Fruit fly (Drosophila melanogaster): ENCODE measurements around the gene Glut3.
A peak's percentile ranks its signal among the peaks of the same experiment; 100 is the strongest.

The Glut3 gene

DNA sequence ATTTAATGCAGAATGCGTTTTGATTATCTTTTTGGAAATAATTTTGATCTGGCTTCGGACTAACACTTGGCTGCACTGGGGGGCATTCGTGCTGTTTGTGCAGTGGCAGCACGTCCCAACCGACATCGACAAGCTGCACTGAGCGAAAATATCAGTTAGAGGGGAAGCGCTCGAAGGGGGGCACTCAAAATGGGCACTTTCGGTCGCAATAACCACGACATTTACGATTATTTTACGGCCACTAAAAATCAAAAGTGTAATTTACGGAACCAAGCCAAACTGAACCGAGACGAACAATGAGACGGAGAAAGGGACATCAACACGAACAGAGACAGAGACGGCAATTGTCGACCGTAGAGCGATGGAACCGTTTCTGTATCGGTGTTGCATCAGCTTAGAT lies 41.3 kb upstream of the Glut3 start:
- TF ChIP-seq lola (GFP tag; optimal IDR thresholded peaks at IDR 0.05) (no peak), rgr (GFP tag; optimal IDR thresholded peaks at IDR 0.05) (no peak), Hnf4 (GFP tag; optimal IDR thresholded peaks at IDR 0.05) (no peak), CG9705 (GFP tag; optimal IDR thresholded peaks at IDR 0.05) (no peak), Dfd (GFP tag; optimal IDR thresholded peaks at IDR 0.05) (no peak), psq (GFP tag; optimal IDR thresholded peaks at IDR 0.05) (no peak), CrebA (GFP tag; optimal IDR thresholded peaks at IDR 0.05; ENCODE audit: borderline replicate concordance) (no peak), dsf (GFP tag; optimal IDR thresholded peaks at IDR 0.05; ENCODE audit: borderline replicate concordance) (no peak), ey (GFP tag; optimal IDR thresholded peaks at IDR 0.05) (no peak), Abd-B (GFP tag; optimal IDR thresholded peaks at IDR 0.05) (no peak), HLH106 (tag; optimal IDR thresholded peaks at IDR 0.05) (no peak)

- TF ChIP-seq h (GFP tag; optimal IDR thresholded peaks at IDR 0.05) (peak; percentile 24), foxo (GFP tag; optimal IDR thresholded peaks at IDR 0.05) (peak in 1 of 2 experiments; percentile 24), br (GFP tag; optimal IDR thresholded peaks at IDR 0.05) (no peak), Myc (optimal IDR thresholded peaks at IDR 0.05) (peak; percentile 86), lola (GFP tag; optimal IDR thresholded peaks at IDR 0.05) (no peak), Dif (GFP tag; optimal IDR thresholded peaks at IDR 0.05; ENCODE audit: partially characterized antibody) (no peak), Hnf4 (GFP tag; optimal IDR thresholded peaks at IDR 0.05) (peak; percentile 32)
These were observed 39.4 kb upstream of the Glut3 start for dm6 chr3R:16748558-16749172.

- TF ChIP-seq pan (optimal IDR thresholded peaks at IDR 0.05) (no peak), OdsH (GFP tag; optimal IDR thresholded peaks at IDR 0.05) (no peak), Dif (GFP tag; optimal IDR thresholded peaks at IDR 0.05; ENCODE audit: partially characterized antibody) (no peak), Myc (optimal IDR thresholded peaks at IDR 0.05) (no peak), Rel (GFP tag; optimal IDR thresholded peaks at IDR 0.05) (no peak), Rel (tag; optimal IDR thresholded peaks at IDR 0.05) (no peak), fru (GFP tag; optimal IDR thresholded peaks at IDR 0.05) (no peak), jim (GFP tag; optimal IDR thresholded peaks at IDR 0.05) (no peak)
These were observed 38.0 kb upstream of the Glut3 start for dm6 chr3R:16750029-16750619.

DNA sequence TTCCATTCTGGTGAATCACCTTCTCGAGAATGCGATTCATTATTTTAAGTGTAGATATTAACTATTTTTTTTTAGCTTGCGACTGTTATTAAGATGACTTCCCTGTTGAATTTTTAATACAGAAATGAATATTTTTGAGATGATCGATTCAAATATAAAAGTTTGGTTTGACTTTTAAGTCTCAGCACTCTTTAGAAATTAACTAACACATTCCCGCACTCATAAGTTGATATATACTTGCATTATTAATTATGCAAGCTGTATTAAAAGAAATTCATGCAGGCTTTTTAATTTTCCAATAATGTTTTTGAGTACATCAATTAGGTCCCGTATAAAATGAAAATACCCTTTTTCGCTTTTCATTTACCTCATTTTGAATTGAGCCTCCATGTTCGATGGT lies 36.9 kb upstream of the Glut3 start, which contains the start of gene CG31275:
TSS of gene CG31275 (minus strand) at position 101 of the 400 bp plus-strand sequence.
- no peak for TF ChIP-seq lola (GFP tag; optimal IDR thresholded peaks at IDR 0.05)
- no peak for TF ChIP-seq CG9705 (GFP tag; optimal IDR thresholded peaks at IDR 0.05)

- no peak for TF ChIP-seq sage (GFP tag; optimal IDR thresholded peaks at IDR 0.05)
These were observed 33.2 kb upstream of the Glut3 start for dm6 chr3R:16754874-16755273.

dm6 chr3R:16763435-16763834 lies 24.7 kb upstream of the Glut3 start:
- TF ChIP-seq lola (GFP tag; optimal IDR thresholded peaks at IDR 0.05) (no peak), Jra (GFP tag; optimal IDR thresholded peaks at IDR 0.05) (no peak), sv (GFP tag; optimal IDR thresholded peaks at IDR 0.05) (no peak), Myc (optimal IDR thresholded peaks at IDR 0.05) (no peak), Hr83 (GFP tag; optimal IDR thresholded peaks at IDR 0.05; ENCODE audit: poor library complexity, severe bottlenecking) (no peak), Rel (GFP tag; optimal IDR thresholded peaks at IDR 0.05) (no peak), Rel (tag; optimal IDR thresholded peaks at IDR 0.05) (no peak), tai (GFP tag; optimal IDR thresholded peaks at IDR 0.05) (no peak)

dm6 chr3R:16763907-16764573 lies 24.1 kb upstream of the Glut3 start:
- TF ChIP-seq Sp1 (GFP tag; optimal IDR thresholded peaks at IDR 0.05) (no peak), usp (GFP tag; optimal IDR thresholded peaks at IDR 0.05) (no peak), jim (GFP tag; optimal IDR thresholded peaks at IDR 0.05) (no peak), dmrt93B (GFP tag; optimal IDR thresholded peaks at IDR 0.05) (no peak), foxo (GFP tag; optimal IDR thresholded peaks at IDR 0.05) (no peak), OdsH (GFP tag; optimal IDR thresholded peaks at IDR 0.05) (no peak), woc (GFP tag; optimal IDR thresholded peaks at IDR 0.05) (no peak), Vsx2 (GFP tag; optimal IDR thresholded peaks at IDR 0.05; ENCODE audit: partially characterized antibody) (peak; percentile 58), psq (GFP tag; optimal IDR thresholded peaks at IDR 0.05) (peak; percentile 32), ey (GFP tag; optimal IDR thresholded peaks at IDR 0.05) (no peak), lola (GFP tag; optimal IDR thresholded peaks at IDR 0.05) (no peak), sv (GFP tag; optimal IDR thresholded peaks at IDR 0.05) (no peak), sage (GFP tag; optimal IDR thresholded peaks at IDR 0.05) (no peak), br (GFP tag; optimal IDR thresholded peaks at IDR 0.05) (no peak), Jra (GFP tag; optimal IDR thresholded peaks at IDR 0.05) (no peak), N (GFP tag; optimal IDR thresholded peaks at IDR 0.05) (no peak), Hr83 (GFP tag; optimal IDR thresholded peaks at IDR 0.05; ENCODE audit: poor library complexity, severe bottlenecking) (no peak), CG9705 (GFP tag; optimal IDR thresholded peaks at IDR 0.05) (no peak), GATAd (GFP tag; optimal IDR thresholded peaks at IDR 0.05) (no peak), Hr78 (GFP tag; optimal IDR thresholded peaks at IDR 0.05) (no peak), Hnf4 (GFP tag; optimal IDR thresholded peaks at IDR 0.05) (no peak), Dif (GFP tag; optimal IDR thresholded peaks at IDR 0.05; ENCODE audit: partially characterized antibody) (peak; percentile 65), Abd-B (GFP tag; optimal IDR thresholded peaks at IDR 0.05) (no peak)
